Worm (Caenorhabditis elegans): ENCODE results near the gene daf-19.

- no peak for TF ChIP-seq ceh-22 (tag; optimal IDR thresholded peaks at IDR 0.05)
- no peak for TF ChIP-seq pag-3 (tag; optimal IDR thresholded peaks at IDR 0.05; ENCODE audit: borderline replicate concordance)
- TF ChIP-seq ceh-6 (GFP tag; optimal IDR thresholded peaks at IDR 0.05), result no peak
- no peak for TF ChIP-seq ama-1 (optimal IDR thresholded peaks at IDR 0.05)
- TF ChIP-seq hlh-30 (tag; optimal IDR thresholded peaks at IDR 0.05; ENCODE audit: insufficient read depth), result no peak
- no peak for TF ChIP-seq ttx-3 (tag; optimal IDR thresholded peaks at IDR 0.05)
- TF ChIP-seq elt-2 (tag; optimal IDR thresholded peaks at IDR 0.05), result no peak
- TF ChIP-seq zip-5 (tag; optimal IDR thresholded peaks at IDR 0.05), result no peak
- no peak for TF ChIP-seq T23F11.4 (GFP tag; optimal IDR thresholded peaks at IDR 0.05)
These were observed 13.5 kb upstream of the daf-19 start, which contains the start of gene srd-1 for ce11 chrII:10182634-10183033.
